Worm (Caenorhabditis elegans): ENCODE data around the gene Y97E10AR.2.

Y97E10AR.2 gene

DNA sequence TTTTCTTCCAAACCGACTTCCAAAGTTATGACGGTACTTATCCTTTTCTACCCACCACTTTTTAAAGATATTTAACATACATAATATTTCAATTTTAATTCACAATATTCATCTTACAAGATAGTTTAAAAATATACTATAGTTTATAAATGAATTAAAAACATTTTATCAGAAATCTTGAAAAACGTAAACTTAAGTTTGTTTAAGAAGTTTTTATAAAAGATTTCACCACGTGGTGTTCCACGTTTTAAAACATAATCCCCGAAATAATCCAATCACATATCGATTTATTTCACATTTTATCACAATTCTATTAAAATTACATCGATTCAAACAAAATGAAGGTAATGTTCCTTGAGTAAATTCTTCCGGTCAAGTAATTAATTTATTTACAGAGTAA is 50.7 kb downstream of the Y97E10AR.2 start, which contains the start of gene ZC513.3:
Gene ZC513.3 (plus strand): TSS at position 301 of the 400 bp plus-strand sequence.
- no peak for TF ChIP-seq sea-1 (GFP tag; conservative IDR thresholded peaks at IDR 0.05)
- no peak for TF ChIP-seq tbx-11 (GFP tag; IDR thresholded peaks at IDR 0.05)
- TF ChIP-seq ceh-36 (tag; optimal IDR thresholded peaks at IDR 0.05) = no peak
